Fruit fly (Drosophila melanogaster): ENCODE results near the gene CG34447.

CG34447 gene

dm6 chr2L:2433494-2434054 is 13.8 kb upstream of the CG34447 start (continued):
- TF ChIP-seq CG16815 (GFP tag; optimal IDR thresholded peaks at IDR 0.05) (peak; percentile 8), Dp (GFP tag; optimal IDR thresholded peaks at IDR 0.05) (no peak), Aef1 (GFP tag; IDR thresholded peaks at IDR 0.05) (peak; percentile 93), CG7839 (tag; optimal IDR thresholded peaks at IDR 0.05) (peak; percentile 86), YL-1 (GFP tag; optimal IDR thresholded peaks at IDR 0.05) (peak; percentile 26), slp2 (GFP tag; optimal IDR thresholded peaks at IDR 0.05) (peak; percentile 78), trem (tag; optimal IDR thresholded peaks at IDR 0.05) (peak; percentile 33), CG18262 (tag; optimal IDR thresholded peaks at IDR 0.05) (peak; percentile 79), CG31365 (tag; optimal IDR thresholded peaks at IDR 0.05) (peak; percentile 34), croc (GFP tag; conservative IDR thresholded peaks at IDR 0.05) (peak; percentile 81), sqz (GFP tag; optimal IDR thresholded peaks at IDR 0.05) (peak; percentile 40), danr (GFP tag; IDR thresholded peaks at IDR 0.05) (peak; percentile 70), zfh1 (GFP tag; IDR thresholded peaks at IDR 0.05) (peak; percentile 93), ranshi (GFP tag; IDR thresholded peaks at IDR 0.05) (peak; percentile 85), crc (GFP tag; optimal IDR thresholded peaks at IDR 0.05) (peak; percentile 72), CG16813 (GFP tag; IDR thresholded peaks at IDR 0.05; ENCODE audit: partially characterized antibody) (no peak), CG4854 (GFP tag; optimal IDR thresholded peaks at IDR 0.05) (peak; percentile 57), da (GFP tag; optimal IDR thresholded peaks at IDR 0.05) (peak; percentile 55), insv (GFP tag; optimal IDR thresholded peaks at IDR 0.05) (no peak), CG31388 (GFP tag; optimal IDR thresholded peaks at IDR 0.05) (peak; percentile 64), CG17359 (tag; optimal IDR thresholded peaks at IDR 0.05) (peak; percentile 90), CG10321 (GFP tag; IDR thresholded peaks at IDR 0.05) (peak; percentile 53; the same call in 1 of the 2 replicates), CG6683 (GFP tag; optimal IDR thresholded peaks at IDR 0.05) (no peak), Dfd (GFP tag; optimal IDR thresholded peaks at IDR 0.05) (no peak), Elba2 (GFP tag; optimal IDR thresholded peaks at IDR 0.05) (no peak), mld (GFP tag; IDR thresholded peaks at IDR 0.05; ENCODE audit: partially characterized antibody) (no peak), dan (GFP tag; IDR thresholded peaks at IDR 0.05) (no peak), dmrt11E (tag; optimal IDR thresholded peaks at IDR 0.05) (peak; percentile 47), fd64A (GFP tag; optimal IDR thresholded peaks at IDR 0.05) (peak; percentile 56), CG7745 (tag; optimal IDR thresholded peaks at IDR 0.05) (no peak), CG14441 (GFP tag; IDR thresholded peaks at IDR 0.05) (peak; percentile 87), zf30C (GFP tag; optimal IDR thresholded peaks at IDR 0.05) (no peak), CG17912 (GFP tag; optimal IDR thresholded peaks at IDR 0.05) (peak; percentile 54), CG17802 (tag; optimal IDR thresholded peaks at IDR 0.05) (peak; percentile 54), BEAF-32 (GFP tag; optimal IDR thresholded peaks at IDR 0.05) (no peak), her (GFP tag; optimal IDR thresholded peaks at IDR 0.05) (peak; percentile 76), CG11456 (GFP tag; IDR thresholded peaks at IDR 0.05) (peak; percentile 80), CG11093 (GFP tag; IDR thresholded peaks at IDR 0.05) (peak; percentile 67; the same call in 2 of the 3 replicates), CrebB (tag; optimal IDR thresholded peaks at IDR 0.05) (peak; percentile 69)

- no peak for TF ChIP-seq D19B (GFP tag; optimal IDR thresholded peaks at IDR 0.05)
- no peak for TF ChIP-seq CG8765 (GFP tag; IDR thresholded peaks at IDR 0.05)
- no peak for TF ChIP-seq CG30403 (GFP tag; optimal IDR thresholded peaks at IDR 0.05)
- TF ChIP-seq Eip74EF (GFP tag; optimal IDR thresholded peaks at IDR 0.05), result no peak
- no peak for TF ChIP-seq phol (tag; optimal IDR thresholded peaks at IDR 0.05)
- TF ChIP-seq wek (GFP tag; optimal IDR thresholded peaks at IDR 0.05), result no peak
- TF ChIP-seq lmd (GFP tag; IDR thresholded peaks at IDR 0.05), result no peak
- no peak for TF ChIP-seq CG1233 (GFP tag; optimal IDR thresholded peaks at IDR 0.05)
- peak; percentile 33 for TF ChIP-seq nom (GFP tag; optimal IDR thresholded peaks at IDR 0.05)
- TF ChIP-seq CG9797 (GFP tag; optimal IDR thresholded peaks at IDR 0.05), result no peak
- no peak for TF ChIP-seq pnt (GFP tag; optimal IDR thresholded peaks at IDR 0.05)
- no peak for TF ChIP-seq bcd (GFP tag; optimal IDR thresholded peaks at IDR 0.05)
Observed at dm6 chr2L:2432809-2433493, 13.1 kb upstream of the CG34447 start.

Measured in whole organism, embryonic.